Worm (Caenorhabditis elegans): ENCODE results near the gene T03F7.5.

ce11 chrV:11302698-11303097, 4.2 kb upstream of the T03F7.5 start, which contains the start of gene srh-46:
- TF ChIP-seq Y22D7AL.16 (tag; optimal IDR thresholded peaks at IDR 0.05) (no peak), unc-42 (tag; optimal IDR thresholded peaks at IDR 0.05) (no peak), hlh-30 (tag; optimal IDR thresholded peaks at IDR 0.05; ENCODE audit: insufficient read depth) (no peak), ceh-18 (tag; optimal IDR thresholded peaks at IDR 0.05) (no peak), syd-9 (tag; optimal IDR thresholded peaks at IDR 0.05) (no peak)

Measured in whole organism, late embryonic.